Fruit fly (Drosophila melanogaster) whole organism, prepupa: Measurements from ENCODE around the gene CG10561.

Source experiments
- Blimp-1 ChIP-seq: fragments of 200-800 bp; sonication (Bioruptor generic); optimal IDR thresholded peaks from 3 replicates; lab custom pipeline; 2017; ENCODE audit warnings: missing biosample characterization, missing genetic modification characterization, mild to moderate bottlenecking, moderate library complexity, missing genetic modification reagents
- CG10631 ChIP-seq: fragments of 200-800 bp; sonication (Bioruptor generic); optimal IDR thresholded peaks from 2 replicates; lab custom pipeline; 2016; ENCODE audit warnings: missing biosample characterization, missing genetic modification characterization
- CG11294 ChIP-seq: fragments of 200-800 bp; sonication (Bioruptor generic); IDR thresholded peaks from 2 replicates; pipeline ENCODE4 v1.3.6; 2022; ENCODE audit warnings: missing biosample characterization, missing genetic modification characterization
- CG11902 ChIP-seq: fragments of 200-800 bp; sonication (Bioruptor generic); optimal IDR thresholded peaks from 3 replicates; lab custom pipeline; 2016; ENCODE audit warnings: missing biosample characterization, missing genetic modification characterization
- CG15336 ChIP-seq: fragments of 200-800 bp; sonication (Bioruptor generic); IDR thresholded peaks from 2 replicates; pipeline ENCODE4 v1.3.6; 2022; ENCODE audit warnings: missing biosample characterization, missing genetic modification characterization
- CG1621 ChIP-seq: fragments of 200-800 bp; sonication (Bioruptor generic); optimal IDR thresholded peaks from 3 replicates; lab custom pipeline; 2018; ENCODE audit warnings: missing biosample characterization, mild to moderate bottlenecking, missing genetic modification characterization
- CG16779 ChIP-seq: fragments of 200-800 bp; sonication (Bioruptor generic); optimal IDR thresholded peaks from 3 replicates; lab custom pipeline; 2017; ENCODE audit warnings: missing biosample characterization, mild to moderate bottlenecking, missing genetic modification characterization
- CG31627 ChIP-seq: fragments of 200-800 bp; sonication (Bioruptor generic); optimal IDR thresholded peaks from 3 replicates; lab custom pipeline; 2016; ENCODE audit warnings: missing biosample characterization, missing genetic modification characterization
- CG32006 ChIP-seq: fragments of 200-800 bp; sonication (Bioruptor generic); optimal IDR thresholded peaks from 3 replicates; lab custom pipeline; 2017; ENCODE audit warnings: missing biosample characterization, mild to moderate bottlenecking, missing genetic modification characterization
- CG34406 ChIP-seq: fragments of 200-800 bp; sonication (Bioruptor generic); optimal IDR thresholded peaks from 3 replicates; lab custom pipeline; 2016; ENCODE audit warnings: missing biosample characterization, missing genetic modification characterization
- CG3919 ChIP-seq: fragments of 200-800 bp; sonication (Bioruptor generic); optimal IDR thresholded peaks from 3 replicates; lab custom pipeline; 2016; ENCODE audit warnings: missing biosample characterization, missing genetic modification characterization
- CG4318 ChIP-seq: fragments of 200-800 bp; sonication (Bioruptor generic); optimal IDR thresholded peaks from 3 replicates; lab custom pipeline; 2017; ENCODE audit warnings: missing biosample characterization, mild to moderate bottlenecking, missing genetic modification characterization
- CG6163 ChIP-seq: fragments of 200-800 bp; sonication (Bioruptor generic); IDR thresholded peaks from 3 replicates; pipeline ENCODE4 v1.3.6; 2022; ENCODE audit warnings: missing biosample characterization, missing genetic modification characterization
- CG6792 ChIP-seq: fragments of 200-800 bp; sonication (Bioruptor generic); optimal IDR thresholded peaks from 3 replicates; lab custom pipeline; 2016; ENCODE audit warnings: missing biosample characterization, missing genetic modification characterization
- CG6854 ChIP-seq: fragments of 200-800 bp; sonication (Bioruptor generic); optimal IDR thresholded peaks from 2 replicates; lab custom pipeline; 2017; ENCODE audit warnings: missing biosample characterization, mild to moderate bottlenecking, missing genetic modification characterization
- CG7368 ChIP-seq: fragments of 200-800 bp; sonication (Bioruptor generic); optimal IDR thresholded peaks from 3 replicates; lab custom pipeline; 2016; ENCODE audit warnings: missing biosample characterization, missing genetic modification characterization
- CG8119 ChIP-seq: fragments of 200-800 bp; sonication (Bioruptor generic); IDR thresholded peaks from 3 replicates; pipeline ENCODE4 v1.3.6; 2022; ENCODE audit warnings: missing biosample characterization, missing genetic modification characterization
- CG8632 ChIP-seq: fragments of 200-800 bp; sonication (Bioruptor generic); optimal IDR thresholded peaks from 3 replicates; lab custom pipeline; 2016; ENCODE audit warnings: missing biosample characterization, missing genetic modification characterization
- CG9139 ChIP-seq: fragments of 200-800 bp; sonication (Bioruptor generic); optimal IDR thresholded peaks from 3 replicates; lab custom pipeline; 2017; ENCODE audit warnings: missing biosample characterization, mild to moderate bottlenecking, missing genetic modification characterization
- Eip78C ChIP-seq: fragments of 200-800 bp; sonication (Bioruptor generic); peaks from one replicate; lab custom pipeline; 2016; ENCODE audit warnings: missing biosample characterization, missing genetic modification characterization
- Eip93F ChIP-seq: fragments of 200-800 bp; sonication (Bioruptor generic); optimal IDR thresholded peaks from 2 replicates; lab custom pipeline; 2016; ENCODE audit warnings: missing biosample characterization, mild to moderate bottlenecking, missing genetic modification characterization
- Hr39 ChIP-seq: fragments of 200-800 bp; sonication (Bioruptor generic); optimal IDR thresholded peaks from 2 replicates; lab custom pipeline; 2016; ENCODE audit warnings: missing biosample characterization, missing genetic modification characterization
- Lpt ChIP-seq: fragments of 200-800 bp; sonication (Bioruptor generic); optimal IDR thresholded peaks from 3 replicates; lab custom pipeline; 2016; ENCODE audit warnings: missing biosample characterization, missing genetic modification characterization
- Met ChIP-seq: fragments of 200-800 bp; sonication (Bioruptor generic); optimal IDR thresholded peaks from 3 replicates; lab custom pipeline; 2016; ENCODE audit warnings: missing biosample characterization, missing genetic modification characterization
- OdsH ChIP-seq: fragments of 200-800 bp; sonication (Bioruptor generic); optimal IDR thresholded peaks from 3 replicates; lab custom pipeline; 2016; ENCODE audit warnings: missing biosample characterization, missing genetic modification characterization
- Sox102F ChIP-seq: fragments of 200-800 bp; sonication (Bioruptor generic); optimal IDR thresholded peaks from 2 replicates; lab custom pipeline; 2016; ENCODE audit warnings: missing biosample characterization, mild to moderate bottlenecking, missing genetic modification characterization
- acj6 ChIP-seq: fragments of 200-800 bp; sonication (Bioruptor generic); optimal IDR thresholded peaks from 3 replicates; lab custom pipeline; 2016; ENCODE audit warnings: missing biosample characterization, missing genetic modification characterization
- dac ChIP-seq: fragments of 200-800 bp; sonication (Bioruptor generic); optimal IDR thresholded peaks from 2 replicates; lab custom pipeline; 2017; ENCODE audit warnings: missing biosample characterization, mild to moderate bottlenecking, missing genetic modification characterization
- dsx ChIP-seq: fragments of 200-800 bp; optimal IDR thresholded peaks from 3 replicates; lab custom pipeline; 2019; ENCODE audit warnings: missing biosample characterization, mild to moderate bottlenecking, missing genetic modification characterization, moderate library complexity; ENCODE audit not compliant: poor library complexity, severe bottlenecking
- eg ChIP-seq: fragments of 200-800 bp; sonication (Bioruptor generic); IDR thresholded peaks from 3 replicates; pipeline ENCODE4 v1.3.6; 2022; ENCODE audit warnings: missing biosample characterization, missing genetic modification characterization
- esn ChIP-seq: fragments of 200-800 bp; sonication (Bioruptor generic); optimal IDR thresholded peaks from 2 replicates; lab custom pipeline; 2016; ENCODE audit warnings: missing biosample characterization, mild to moderate bottlenecking, missing genetic modification characterization, moderate library complexity
- fd59A ChIP-seq: fragments of 200-800 bp; sonication (Bioruptor generic); optimal IDR thresholded peaks from 2 replicates; lab custom pipeline; 2017; ENCODE audit warnings: missing biosample characterization, mild to moderate bottlenecking, missing genetic modification characterization, missing genetic modification reagents
- fd85E ChIP-seq: fragments of 200-800 bp; sonication (Bioruptor generic); optimal IDR thresholded peaks from 3 replicates; lab custom pipeline; 2016; ENCODE audit warnings: missing biosample characterization, missing genetic modification characterization
- fkh ChIP-seq: fragments of 200-800 bp; sonication (Bioruptor generic); optimal IDR thresholded peaks from 3 replicates; lab custom pipeline; 2017; ENCODE audit warnings: missing biosample characterization, mild to moderate bottlenecking, missing genetic modification characterization, moderate library complexity
- lz ChIP-seq: fragments of 200-800 bp; sonication (Bioruptor generic); optimal IDR thresholded peaks from 3 replicates; lab custom pipeline; 2016; ENCODE audit warnings: missing biosample characterization, missing genetic modification characterization
- net ChIP-seq: fragments of 200-800 bp; sonication (Bioruptor generic); optimal IDR thresholded peaks from 3 replicates; lab custom pipeline; 2016; ENCODE audit warnings: missing biosample characterization, missing genetic modification characterization
- salr ChIP-seq, 2 experiments: fragments of 200-800 bp; sonication (Bioruptor generic); optimal IDR thresholded peaks; 3 replicates each; lab custom pipeline; 2016 to 2018; ENCODE audit warnings: missing biosample characterization in 2 of 2, missing genetic modification characterization in 2 of 2, mild to moderate bottlenecking in 1 of 2
- ss ChIP-seq, 2 experiments: fragments of 200-800 bp; sonication (Bioruptor generic); optimal IDR thresholded peaks; 2 replicates in 1 of 2; 3 replicates in 1 of 2; lab custom pipeline; 2017 to 2018; ENCODE audit warnings: mild to moderate bottlenecking in 2 of 2, missing biosample characterization in 2 of 2, missing genetic modification characterization in 2 of 2, moderate library complexity in 1 of 2
- topi ChIP-seq: fragments of 200-800 bp; sonication (Bioruptor generic); optimal IDR thresholded peaks from 3 replicates; lab custom pipeline; 2016; ENCODE audit warnings: missing biosample characterization, missing genetic modification characterization

The CG10561 gene

DNA sequence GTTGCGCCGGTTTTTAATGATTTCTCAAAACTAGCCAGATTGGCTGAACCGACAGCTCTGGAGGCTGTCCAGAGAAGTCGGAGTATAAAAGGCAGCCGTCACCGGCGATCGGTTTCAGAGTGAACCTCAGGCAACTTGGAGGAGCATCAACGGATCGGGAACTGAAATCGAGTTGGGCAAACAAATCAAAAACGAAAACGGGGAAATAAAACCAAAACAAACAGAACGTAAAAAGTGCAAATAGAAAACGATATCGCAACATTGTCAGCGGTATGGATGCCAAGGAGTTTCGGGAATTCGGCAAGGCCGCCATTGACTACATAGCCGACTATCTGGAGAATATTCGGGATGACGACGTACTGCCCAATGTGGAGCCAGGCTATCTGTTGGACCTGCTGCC, 2.5 kb upstream of the CG10561 start:
- TF ChIP-seq ss (GFP tag; optimal IDR thresholded peaks at IDR 0.05; lab: Kevin White, UChicago) (no peak), CG4318 (no peak), Met (no peak), CG8119 (GFP tag; lab: Robert Waterston, UW) (peak; percentile 55), CG1621 (tag; lab: Kevin White, UChicago) (peak; percentile 8), topi (GFP tag; lab: Kevin White, UChicago) (no peak), fd85E (no peak), Sox102F (GFP tag; lab: Kevin White, UChicago) (no peak), Eip78C (no peak), CG8632 (GFP tag; lab: Kevin White, UChicago) (no peak), CG15336 (GFP tag; lab: Robert Waterston, UW) (peak; percentile 22; the same call in 1 of the 2 replicates), dac (GFP tag; lab: Kevin White, UChicago) (no peak), CG6163 (peak; percentile 53; the same call in 2 of the 3 replicates), Lpt (peak; percentile 16), CG6854 (GFP tag; lab: Kevin White, UChicago) (no peak), fkh (peak; percentile 11), CG6792 (no peak), OdsH (GFP tag; lab: Kevin White, UChicago) (no peak), CG7368 (GFP tag; lab: Kevin White, UChicago) (no peak), dsx (GFP tag; lab: Kevin White, UChicago) (peak; percentile 84)
- TF ChIP-seq, all 60 proteins: peak for 7

DNA sequence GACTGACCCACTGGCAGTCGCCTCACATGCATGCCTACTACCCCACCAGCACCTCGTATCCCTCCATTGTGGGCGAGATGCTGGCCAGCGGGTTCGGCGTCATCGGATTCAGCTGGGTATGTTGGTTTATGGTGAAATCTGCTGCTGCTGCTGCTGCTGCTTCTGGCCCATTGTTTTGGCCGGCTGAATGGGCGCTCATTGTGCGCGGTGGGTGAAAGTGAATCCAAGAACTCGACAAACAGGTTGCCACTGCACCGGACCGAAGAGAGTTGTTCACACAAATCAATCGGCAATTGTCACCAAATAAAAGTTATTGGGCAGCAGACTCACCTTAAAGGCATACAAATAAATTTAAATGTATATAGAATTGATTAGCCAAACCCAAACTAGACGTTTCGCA, 2.0 kb upstream of the CG10561 start:
- TF ChIP-seq Eip78C (peak; percentile 44), Met (no peak), Blimp-1 (GFP tag; lab: Kevin White, UChicago) (peak; percentile 79)

DNA sequence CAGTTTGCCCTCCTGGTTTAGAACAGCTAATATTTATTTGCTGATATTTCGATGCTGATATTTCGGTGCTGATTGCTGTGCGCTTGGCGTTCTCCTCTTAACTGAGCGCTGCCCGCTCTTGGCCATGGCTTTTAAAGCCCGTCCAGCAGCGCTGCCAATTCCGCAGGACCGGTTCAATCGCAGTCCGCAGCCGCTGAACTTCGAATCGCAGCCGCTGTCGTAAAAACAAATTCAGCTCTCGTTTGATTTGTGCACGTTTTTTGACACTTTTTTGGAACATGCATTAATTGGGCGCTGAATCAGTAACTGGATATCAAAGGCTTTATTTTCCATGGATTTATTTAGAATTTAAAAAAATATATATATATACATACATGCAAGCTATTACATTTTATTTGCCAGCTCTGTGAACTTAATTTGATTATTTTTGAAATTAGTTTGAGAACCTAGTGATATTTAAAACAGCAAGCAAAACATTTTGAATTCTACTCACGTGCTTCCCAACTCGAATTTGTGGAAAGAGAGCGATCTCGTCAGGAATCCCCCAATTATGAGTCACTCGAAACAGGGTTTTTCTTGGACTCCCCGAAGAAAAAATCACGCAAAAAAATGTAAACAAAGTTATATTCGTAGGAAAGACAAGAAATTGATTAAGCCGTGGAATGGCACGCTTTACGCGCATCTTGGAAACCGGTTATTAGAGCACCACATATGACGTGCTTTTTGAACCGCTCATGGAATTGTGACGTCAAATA, 6.2 kb downstream of the CG10561 start, which contains the start of gene Ddc:
Ddc (minus strand) TSS at position 111 of the 755 bp plus-strand sequence.
- TF ChIP-seq CG3919 = peak; percentile 29
- TF ChIP-seq salr (GFP tag; optimal IDR thresholded peaks at IDR 0.05; lab: Kevin White, UChicago) = no peak
- TF ChIP-seq CG11902 (GFP tag; lab: Kevin White, UChicago) = peak; percentile 22
- TF ChIP-seq CG6854 (GFP tag; lab: Kevin White, UChicago) = peak; percentile 2
- peak; percentile 5 for TF ChIP-seq net
- no peak for TF ChIP-seq Sox102F (GFP tag; lab: Kevin White, UChicago)
- peak; percentile 37 for TF ChIP-seq Eip78C
- peak; percentile 6 for TF ChIP-seq esn
- TF ChIP-seq CG32006 = peak; percentile 6

DNA sequence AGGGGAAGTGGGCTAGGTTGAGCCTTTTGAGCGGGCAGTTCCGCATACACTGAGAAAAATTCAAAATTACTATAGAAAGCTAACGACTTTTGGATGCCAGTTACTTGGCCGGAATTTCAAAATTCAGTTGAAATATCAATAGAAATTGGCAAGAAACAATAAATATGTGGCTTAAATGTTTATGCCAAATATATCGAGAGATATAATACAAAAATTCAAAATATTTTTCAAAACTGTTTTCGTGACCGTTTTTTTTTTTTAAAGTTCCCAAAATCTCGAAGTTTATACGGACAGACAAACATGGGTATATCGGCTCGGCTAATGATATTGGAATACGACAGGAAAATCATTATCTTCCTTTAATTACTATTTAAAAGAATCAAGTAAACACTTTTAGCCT, 6.8 kb downstream of the CG10561 start:
- TF ChIP-seq esn = peak; percentile 3
- TF ChIP-seq CG16779 (tag; lab: Kevin White, UChicago) = peak; percentile 11
- TF ChIP-seq CG34406 = peak; percentile 23
- TF ChIP-seq Eip78C = peak; percentile 86
- TF ChIP-seq CG4318 = no peak
- TF ChIP-seq CG31627 (GFP tag; lab: Kevin White, UChicago) = peak; percentile 1
- TF ChIP-seq CG11294 (GFP tag; lab: Robert Waterston, UW) = no peak
- TF ChIP-seq CG32006 = peak; percentile 59
- peak; percentile 24 for TF ChIP-seq lz (GFP tag; lab: Kevin White, UChicago)
- no peak for TF ChIP-seq Eip93F (GFP tag; lab: Kevin White, UChicago)
- TF ChIP-seq OdsH (GFP tag; lab: Kevin White, UChicago) = no peak
- TF ChIP-seq CG6792 = no peak
- no peak for TF ChIP-seq Blimp-1 (GFP tag; lab: Kevin White, UChicago)
- peak; percentile 1 for TF ChIP-seq Hr39 (GFP tag; lab: Kevin White, UChicago)
- TF ChIP-seq acj6 = peak; percentile 12
- no peak for TF ChIP-seq CG9139
- TF ChIP-seq fd59A (GFP tag; lab: Kevin White, UChicago) = peak; percentile 15
- TF ChIP-seq CG10631 (GFP tag; lab: Kevin White, UChicago) = peak; percentile 56
- peak; percentile 57; the same call in 2 of the 3 replicates for TF ChIP-seq CG8119 (GFP tag; lab: Robert Waterston, UW)
- peak; percentile 42 for TF ChIP-seq eg (GFP tag; lab: Robert Waterston, UW)
